Worm (Caenorhabditis elegans): Measurements from ENCODE around the gene C08B6.18.

DNA sequence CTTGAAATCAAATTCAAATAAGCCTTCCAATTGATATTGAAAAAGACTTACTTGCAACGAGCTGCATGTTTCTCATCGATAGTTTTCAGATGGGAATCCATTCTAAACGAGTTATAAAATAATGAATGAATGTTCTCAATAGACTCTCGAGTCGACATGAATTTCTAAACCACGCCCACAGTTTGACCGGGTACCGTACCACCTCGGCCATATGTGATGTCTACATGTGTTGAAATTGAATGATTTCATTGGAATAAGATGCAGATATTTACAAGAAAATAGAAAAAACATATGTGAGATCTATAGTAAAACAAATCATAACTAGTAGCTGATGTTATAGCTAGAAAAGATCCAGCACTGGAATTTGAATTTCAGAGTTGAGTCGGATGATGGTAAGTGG, 43.5 kb downstream of the C08B6.18 start, which contains the start of gene R04B5.7:
- no peak for TF ChIP-seq mab-5 (tag; optimal IDR thresholded peaks at IDR 0.05)
- TF ChIP-seq mep-1 (tag; optimal IDR thresholded peaks at IDR 0.05) = no peak
- no peak for TF ChIP-seq hlh-1 (tag; optimal IDR thresholded peaks at IDR 0.05)
- TF ChIP-seq M03D4.4 (tag; optimal IDR thresholded peaks at IDR 0.05) = no peak
- TF ChIP-seq elt-3 (tag; optimal IDR thresholded peaks at IDR 0.05) = no peak
